Fruit fly (Drosophila melanogaster) whole organism, embryonic: ENCODE data around the gene CG13928.

ENCODE experiments used
- ATbp ChIP-seq: fragments of 200-800 bp; sonication (Bioruptor generic); optimal IDR thresholded peaks from 2 replicates; lab custom pipeline; 2017; ENCODE audit warnings: missing biosample characterization, mild to moderate bottlenecking, missing genetic modification characterization, missing genetic modification reagents
- CG1024 ChIP-seq: fragments of 200-800 bp; sonication (Bioruptor generic); IDR thresholded peaks from 2 replicates; pipeline ENCODE4 v1.3.6; 2022; ENCODE audit warnings: missing biosample characterization, missing genetic modification characterization
- CG11456 ChIP-seq: fragments of 200-800 bp; sonication (Bioruptor generic); IDR thresholded peaks from 3 replicates; pipeline ENCODE4 v1.3.6; 2022; ENCODE audit warnings: missing biosample characterization, missing genetic modification characterization
- CG12071 ChIP-seq: fragments of 200-800 bp; sonication (Bioruptor generic); optimal IDR thresholded peaks from 3 replicates; lab custom pipeline; 2018; ENCODE audit warnings: missing biosample characterization, mild to moderate bottlenecking, missing genetic modification characterization
- CG12104 ChIP-seq: fragments of 200-800 bp; sonication (Bioruptor generic); optimal IDR thresholded peaks from 3 replicates; lab custom pipeline; 2016; ENCODE audit warnings: missing biosample characterization, missing genetic modification characterization
- CG12219 ChIP-seq: fragments of 200-800 bp; sonication (Bioruptor generic); optimal IDR thresholded peaks from 3 replicates; lab custom pipeline; 2018; ENCODE audit warnings: missing biosample characterization, mild to moderate bottlenecking, missing genetic modification characterization
- CG12299 ChIP-seq: fragments of 200-800 bp; sonication (Bioruptor generic); optimal IDR thresholded peaks from 2 replicates; lab custom pipeline; 2018; ENCODE audit warnings: missing biosample characterization, mild to moderate bottlenecking, missing genetic modification characterization
- CG12659 ChIP-seq: fragments of 200-800 bp; sonication (Bioruptor generic); optimal IDR thresholded peaks from 3 replicates; lab custom pipeline; 2017; ENCODE audit warnings: mild to moderate bottlenecking, missing biosample characterization, missing genetic modification reagents, missing genetic modification characterization
- CG13775 ChIP-seq: fragments of 200-800 bp; sonication (Bioruptor generic); optimal IDR thresholded peaks from 3 replicates; lab custom pipeline; 2017; ENCODE audit warnings: missing biosample characterization, mild to moderate bottlenecking, missing genetic modification characterization
- CG15269 ChIP-seq: fragments of 200-800 bp; sonication (Bioruptor generic); optimal IDR thresholded peaks from 2 replicates; lab custom pipeline; 2018; ENCODE audit warnings: missing biosample characterization, mild to moderate bottlenecking, missing genetic modification characterization, moderate library complexity
- CG17385 ChIP-seq: fragments of 200-800 bp; sonication (Bioruptor generic); optimal IDR thresholded peaks from 3 replicates; lab custom pipeline; 2018; ENCODE audit warnings: missing biosample characterization, mild to moderate bottlenecking, missing genetic modification characterization
- CG18599 ChIP-seq: fragments of 200-800 bp; sonication (Bioruptor generic); optimal IDR thresholded peaks from 3 replicates; lab custom pipeline; 2017; ENCODE audit warnings: missing biosample characterization, missing genetic modification characterization, mild to moderate bottlenecking, moderate library complexity, missing genetic modification reagents
- CG34376 ChIP-seq: fragments of 200-800 bp; sonication (Bioruptor generic); optimal IDR thresholded peaks from 2 replicates; lab custom pipeline; 2018; ENCODE audit warnings: missing biosample characterization, mild to moderate bottlenecking, missing genetic modification characterization
- CG6765 ChIP-seq: fragments of 200-800 bp; sonication (Bioruptor generic); optimal IDR thresholded peaks from 3 replicates; lab custom pipeline; 2017; ENCODE audit warnings: missing biosample characterization, mild to moderate bottlenecking, missing genetic modification characterization
- CG7963 ChIP-seq: fragments of 200-800 bp; sonication (Bioruptor generic); IDR thresholded peaks from 3 replicates; pipeline ENCODE4 v1.3.6; 2022; ENCODE audit warnings: missing biosample characterization, missing genetic modification characterization; ENCODE audit not compliant: partially characterized antibody
- CG7987 ChIP-seq: fragments of 200-800 bp; sonication (Bioruptor generic); optimal IDR thresholded peaks from 2 replicates; lab custom pipeline; 2018; ENCODE audit warnings: missing biosample characterization, mild to moderate bottlenecking, missing genetic modification characterization, moderate library complexity
- CG8924 ChIP-seq: fragments of 200-800 bp; optimal IDR thresholded peaks from 3 replicates; lab custom pipeline; 2019; ENCODE audit warnings: missing biosample characterization, mild to moderate bottlenecking, missing genetic modification characterization, moderate library complexity
- CG9727 ChIP-seq: fragments of 200-800 bp; sonication (Bioruptor generic); optimal IDR thresholded peaks from 3 replicates; lab custom pipeline; 2017; ENCODE audit warnings: missing biosample characterization, mild to moderate bottlenecking, missing genetic modification characterization
- CG9817 ChIP-seq: fragments of 200-800 bp; sonication (Bioruptor generic); optimal IDR thresholded peaks from 2 replicates; lab custom pipeline; 2018; ENCODE audit warnings: missing biosample characterization, mild to moderate bottlenecking, missing genetic modification characterization, moderate library complexity
- CTCF ChIP-seq: fragments of 200-800 bp; sonication (Bioruptor generic); optimal IDR thresholded peaks from 2 replicates; lab custom pipeline; 2017; ENCODE audit warnings: missing biosample characterization, mild to moderate bottlenecking, missing genetic modification characterization, moderate library complexity
- CkIIα-i1 ChIP-seq: fragments of 200-800 bp; sonication (Bioruptor generic); IDR thresholded peaks from 2 replicates; pipeline ENCODE4 v1.3.6; 2022; ENCODE audit warnings: missing biosample characterization, missing genetic modification characterization
- Dek ChIP-seq: fragments of 200-800 bp; sonication (Bioruptor generic); optimal IDR thresholded peaks from 3 replicates; lab custom pipeline; 2019; ENCODE audit warnings: missing biosample characterization, mild to moderate bottlenecking, missing genetic modification characterization, moderate library complexity
- Dll ChIP-seq: fragments of 200-800 bp; sonication (Bioruptor generic); IDR thresholded peaks from 4 replicates; pipeline ENCODE4 v1.3.6; 2022; ENCODE audit warnings: missing biosample characterization, missing genetic modification characterization; ENCODE audit not compliant: partially characterized antibody
- E2f2 ChIP-seq: fragments of 200-800 bp; sonication (Bioruptor generic); IDR thresholded peaks from 2 replicates; pipeline ENCODE4 v1.3.6; 2022; ENCODE audit warnings: missing biosample characterization, missing genetic modification characterization
- ERR ChIP-seq: fragments of 200-800 bp; sonication (Bioruptor generic); optimal IDR thresholded peaks from 2 replicates; lab custom pipeline; 2016; ENCODE audit warnings: missing biosample characterization, missing genetic modification characterization
- Fer2 ChIP-seq: fragments of 200-800 bp; sonication (Bioruptor generic); optimal IDR thresholded peaks from 2 replicates; lab custom pipeline; 2018; ENCODE audit warnings: missing biosample characterization, mild to moderate bottlenecking, missing genetic modification characterization, moderate library complexity
- H2.0 ChIP-seq: fragments of 200-800 bp; sonication (Bioruptor generic); IDR thresholded peaks from 2 replicates; pipeline ENCODE4 v1.3.6; 2022; ENCODE audit warnings: missing biosample characterization, missing genetic modification characterization
- Hmr ChIP-seq: fragments of 200-800 bp; sonication (Bioruptor generic); optimal IDR thresholded peaks from 3 replicates; lab custom pipeline; 2017; ENCODE audit warnings: mild to moderate bottlenecking, missing biosample characterization, missing genetic modification reagents, missing genetic modification characterization
- Hr51 ChIP-seq, 2 experiments: fragments of 200-800 bp; sonication (Bioruptor generic); optimal IDR thresholded peaks; 2 replicates in 1 of 2; 3 replicates in 1 of 2; lab custom pipeline; 2016 to 2018; ENCODE audit warnings: missing biosample characterization in 2 of 2, missing genetic modification characterization in 2 of 2, mild to moderate bottlenecking in 1 of 2, moderate library complexity in 1 of 2
- Jarid2 ChIP-seq: fragments of 200-800 bp; sonication (Bioruptor generic); optimal IDR thresholded peaks from 3 replicates; lab custom pipeline; 2017; ENCODE audit warnings: mild to moderate bottlenecking, missing biosample characterization, missing genetic modification reagents, missing genetic modification characterization
- Oli ChIP-seq: fragments of 200-800 bp; sonication (Bioruptor generic); optimal IDR thresholded peaks from 2 replicates; lab custom pipeline; 2018; ENCODE audit warnings: missing biosample characterization, mild to moderate bottlenecking, missing genetic modification characterization, moderate library complexity
- Poxn ChIP-seq: fragments of 200-800 bp; sonication (Bioruptor generic); IDR thresholded peaks from 2 replicates; pipeline ENCODE4 v1.3.6; 2022; ENCODE audit warnings: missing biosample characterization, missing genetic modification characterization
- cato ChIP-seq: fragments of 200-800 bp; sonication (Bioruptor generic); optimal IDR thresholded peaks from 2 replicates; lab custom pipeline; 2016; ENCODE audit warnings: missing biosample characterization, missing genetic modification characterization, borderline replicate concordance
- cg ChIP-seq: fragments of 200-800 bp; sonication (Bioruptor generic); optimal IDR thresholded peaks from 3 replicates; lab custom pipeline; 2019; ENCODE audit warnings: missing biosample characterization, mild to moderate bottlenecking, missing genetic modification characterization, moderate library complexity
- ci ChIP-seq: fragments of 200-800 bp; sonication (Bioruptor generic); IDR thresholded peaks from 3 replicates; pipeline ENCODE4 v1.3.6; 2022; ENCODE audit warnings: missing biosample characterization, missing genetic modification characterization
- dm ChIP-seq: fragments of 200-800 bp; sonication (Bioruptor generic); optimal IDR thresholded peaks from 3 replicates; lab custom pipeline; 2016; ENCODE audit warnings: missing biosample characterization, missing genetic modification characterization
- dmrt11E ChIP-seq: fragments of 200-800 bp; sonication (Bioruptor generic); optimal IDR thresholded peaks from 3 replicates; lab custom pipeline; 2018; ENCODE audit warnings: missing biosample characterization, mild to moderate bottlenecking, missing genetic modification characterization, moderate library complexity
- fd96Cb ChIP-seq: fragments of 200-800 bp; sonication (Bioruptor generic); optimal IDR thresholded peaks from 2 replicates; lab custom pipeline; 2018; ENCODE audit warnings: missing biosample characterization, mild to moderate bottlenecking, missing genetic modification characterization, moderate library complexity
- lab ChIP-seq: fragments of 200-800 bp; sonication (Bioruptor generic); optimal IDR thresholded peaks from 3 replicates; lab custom pipeline; 2017; ENCODE audit warnings: missing biosample characterization, missing genetic modification characterization, mild to moderate bottlenecking, moderate library complexity, missing genetic modification reagents
- luna ChIP-seq: fragments of 200-800 bp; sonication (Bioruptor generic); optimal IDR thresholded peaks from 2 replicates; lab custom pipeline; 2016; ENCODE audit warnings: missing biosample characterization, missing genetic modification characterization
- maf-S ChIP-seq: fragments of 200-800 bp; sonication (Bioruptor generic); optimal IDR thresholded peaks from 2 replicates; lab custom pipeline; 2016; ENCODE audit warnings: missing biosample characterization, missing genetic modification characterization
- p53 ChIP-seq: fragments of 200-800 bp; sonication (Bioruptor generic); optimal IDR thresholded peaks from 2 replicates; lab custom pipeline; 2016; ENCODE audit warnings: missing biosample characterization, missing genetic modification characterization
- psq ChIP-seq: fragments of 200-800 bp; sonication (Bioruptor generic); optimal IDR thresholded peaks from 2 replicates; lab custom pipeline; 2017; ENCODE audit warnings: missing biosample characterization, missing genetic modification characterization
- pzg ChIP-seq: fragments of 200-800 bp; sonication (Bioruptor generic); optimal IDR thresholded peaks from 3 replicates; lab custom pipeline; 2018; ENCODE audit warnings: missing biosample characterization, mild to moderate bottlenecking, missing genetic modification characterization, moderate library complexity
- sqz ChIP-seq: fragments of 200-800 bp; sonication (Bioruptor generic); optimal IDR thresholded peaks from 3 replicates; lab custom pipeline; 2018; ENCODE audit warnings: missing biosample characterization, mild to moderate bottlenecking, missing genetic modification characterization
- sr ChIP-seq: fragments of 200-800 bp; sonication (Bioruptor generic); IDR thresholded peaks from 3 replicates; pipeline ENCODE4 v1.3.6; 2022; ENCODE audit warnings: missing biosample characterization, missing genetic modification characterization
- tgo ChIP-seq: fragments of 200-800 bp; sonication (Bioruptor generic); IDR thresholded peaks from 3 replicates; pipeline ENCODE4 v1.3.6; 2022; ENCODE audit warnings: missing biosample characterization, missing genetic modification characterization
- wdn ChIP-seq: fragments of 200-800 bp; sonication (Bioruptor generic); IDR thresholded peaks from 2 replicates; pipeline ENCODE4 v1.3.6; 2022; ENCODE audit warnings: missing biosample characterization, missing genetic modification characterization
- zfh2 ChIP-seq: fragments of 200-800 bp; sonication (Bioruptor generic); optimal IDR thresholded peaks from 2 replicates; lab custom pipeline; 2016; ENCODE audit warnings: missing biosample characterization, missing genetic modification characterization

Gene CG13928

DNA sequence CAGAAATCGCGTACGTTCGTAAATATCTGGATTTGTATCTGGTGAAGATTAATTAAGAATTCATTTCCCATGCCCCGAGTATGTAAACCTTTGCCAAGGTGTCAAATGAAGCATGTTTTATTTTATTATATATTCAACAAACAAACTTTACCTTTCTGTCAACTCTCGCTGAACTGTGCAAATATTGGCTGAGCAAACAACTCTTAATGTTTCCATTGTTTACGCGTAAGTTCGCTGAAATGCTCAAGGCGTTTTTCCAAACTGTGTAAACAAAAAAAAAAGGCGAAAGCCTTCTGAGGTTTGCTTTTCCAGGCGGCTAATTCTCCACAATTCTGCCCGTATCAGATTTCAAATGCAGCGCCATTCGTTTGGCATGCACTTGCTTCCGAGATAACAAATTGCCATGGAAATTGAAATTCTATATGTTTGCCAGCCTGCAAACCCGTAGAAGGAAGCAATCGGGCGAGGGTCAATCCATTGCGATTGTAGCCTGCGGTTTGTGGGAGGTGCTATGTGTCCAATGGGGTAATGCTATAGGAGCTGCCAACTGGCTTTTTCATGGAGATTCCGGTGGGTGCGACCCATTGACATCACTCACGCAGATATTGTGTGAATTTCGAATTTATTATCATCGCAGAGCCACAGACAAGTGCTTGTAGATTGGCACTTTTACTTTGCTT lies 36.3 kb downstream of the CG13928 start (continued):
- TF ChIP-seq ERR (GFP tag; lab: Kevin White, UChicago) (peak; percentile 39), Dll (GFP tag; lab: Robert Waterston, UW) (no peak), sr (GFP tag; lab: Robert Waterston, UW) (no peak), Hmr (GFP tag; lab: Kevin White, UChicago) (peak; percentile 94), CG12071 (peak; percentile 94), CG17385 (GFP tag; lab: Kevin White, UChicago) (peak; percentile 59), E2f2 (GFP tag; lab: Robert Waterston, UW) (peak; percentile 35; the same call in 1 of the 2 replicates), CG18599 (GFP tag; lab: Kevin White, UChicago) (peak; percentile 96), CG9817 (tag; lab: Kevin White, UChicago) (peak; percentile 78), Fer2 (tag; lab: Kevin White, UChicago) (peak; percentile 84), wdn (GFP tag; lab: Robert Waterston, UW) (peak; percentile 68), dm (no peak), Jarid2 (GFP tag; lab: Kevin White, UChicago) (peak; percentile 69), tgo (peak; percentile 25; the same call in 1 of the 3 replicates), CG12659 (peak; percentile 80), CG15269 (peak; percentile 67), maf-S (GFP tag; lab: Kevin White, UChicago) (peak; percentile 63), H2.0 (no peak), CG12219 (GFP tag; lab: Kevin White, UChicago) (peak; percentile 11), Hr51 (GFP tag; optimal IDR thresholded peaks at IDR 0.05; lab: Kevin White, UChicago) (peak in 1 of 2 experiments; percentile 59), p53 (peak; percentile 12), CG7963 (GFP tag; lab: Robert Waterston, UW) (no peak), CG7987 (peak; percentile 96), ci (peak; percentile 67), Poxn (GFP tag; lab: Robert Waterston, UW) (peak; percentile 41; the same call in 1 of the 2 replicates), CG1024 (GFP tag; lab: Robert Waterston, UW) (no peak), cg (GFP tag; lab: Kevin White, UChicago) (no peak), psq (GFP tag; lab: Kevin White, UChicago) (peak; percentile 6), Dek (peak; percentile 80), CG11456 (GFP tag; lab: Robert Waterston, UW) (peak; percentile 76), pzg (GFP tag; lab: Kevin White, UChicago) (no peak), ATbp (peak; percentile 76), Oli (tag; lab: Kevin White, UChicago) (peak; percentile 3), CG12104 (GFP tag; lab: Kevin White, UChicago) (peak; percentile 95), CkIIα-i1 (GFP tag; lab: Robert Waterston, UW) (no peak), CG13775 (GFP tag; lab: Kevin White, UChicago) (peak; percentile 17), CG8924 (peak; percentile 0), cato (GFP tag; lab: Kevin White, UChicago) (no peak), luna (GFP tag; lab: Kevin White, UChicago) (peak; percentile 66), lab (peak; percentile 97), zfh2 (peak; percentile 57), CG9727 (GFP tag; lab: Kevin White, UChicago) (peak; percentile 75), sqz (GFP tag; lab: Kevin White, UChicago) (no peak), dmrt11E (tag; lab: Kevin White, UChicago) (no peak), CTCF (GFP tag; lab: Kevin White, UChicago) (no peak), fd96Cb (tag; lab: Kevin White, UChicago) (peak; percentile 19), CG34376 (GFP tag; lab: Kevin White, UChicago) (peak; percentile 83), CG6765 (GFP tag; lab: Kevin White, UChicago) (peak; percentile 91), CG12299 (tag; lab: Kevin White, UChicago) (peak; percentile 79)
